Fruit fly (Drosophila melanogaster): ENCODE measurements around the gene ND-42.

ND-42 gene

DNA sequence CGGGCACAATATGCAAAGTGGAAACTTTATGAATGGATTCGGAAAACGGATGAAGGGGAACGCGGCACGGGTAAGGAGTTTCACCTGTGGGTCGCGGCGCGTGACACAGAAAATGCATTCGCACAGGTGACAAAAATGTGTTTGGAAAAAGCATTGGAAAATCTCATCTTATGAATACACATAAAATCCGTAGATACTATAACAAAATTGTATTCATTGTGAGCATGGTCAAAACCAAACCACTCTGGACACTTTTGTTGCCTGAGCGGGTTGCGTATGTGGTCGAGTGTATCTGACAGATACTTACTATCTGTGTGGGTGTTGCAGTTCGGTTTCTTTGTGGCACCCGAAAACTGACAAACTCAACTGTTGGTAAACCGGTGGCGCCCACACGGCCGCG lies 12.0 kb downstream of the ND-42 start (continued):
- TF ChIP-seq p53 (GFP tag; optimal IDR thresholded peaks at IDR 0.05) (no peak), gsb (GFP tag; IDR thresholded peaks at IDR 0.05) (no peak), Abd-B (GFP tag; optimal IDR thresholded peaks at IDR 0.05) (peak; percentile 9), CG9876 (GFP tag; optimal IDR thresholded peaks at IDR 0.05) (no peak), CG18476 (GFP tag; optimal IDR thresholded peaks at IDR 0.05) (peak; percentile 18), chinmo (GFP tag; IDR thresholded peaks at IDR 0.05; ENCODE audit: partially characterized antibody) (no peak), CG10366 (GFP tag; IDR thresholded peaks at IDR 0.05) (peak; percentile 57), CG6175 (GFP tag; IDR thresholded peaks at IDR 0.05) (no peak), inv (GFP tag; IDR thresholded peaks at IDR 0.05; ENCODE audit: partially characterized antibody) (no peak), slp2 (GFP tag; optimal IDR thresholded peaks at IDR 0.05) (no peak), HHEX (GFP tag; optimal IDR thresholded peaks at IDR 0.05) (no peak), Med (GFP tag) (peak; percentile 79), Dp (GFP tag; optimal IDR thresholded peaks at IDR 0.05) (no peak), CG32772 (GFP tag; IDR thresholded peaks at IDR 0.05) (peak; percentile 54), jing (GFP tag; optimal IDR thresholded peaks at IDR 0.05) (no peak), lbe (GFP tag; optimal IDR thresholded peaks at IDR 0.05) (no peak), dpn (GFP tag; optimal IDR thresholded peaks at IDR 0.05) (peak in 1 of 2 experiments; percentile 54), TFAM (GFP tag; optimal IDR thresholded peaks at IDR 0.05) (no peak), Antp (GFP tag; optimal IDR thresholded peaks at IDR 0.05) (peak; percentile 29), CG14441 (GFP tag; IDR thresholded peaks at IDR 0.05) (peak; percentile 51), zf30C (GFP tag; optimal IDR thresholded peaks at IDR 0.05) (no peak), Awh (GFP tag; IDR thresholded peaks at IDR 0.05) (peak; percentile 72), hkb (optimal IDR thresholded peaks at IDR 0.05) (no peak), hkb (GFP tag; IDR thresholded peaks at IDR 0.05) (peak; percentile 83), tna (GFP tag; IDR thresholded peaks at IDR 0.05; ENCODE audit: partially characterized antibody) (no peak), Adf1 (GFP tag; IDR thresholded peaks at IDR 0.05) (no peak), sd (tag; optimal IDR thresholded peaks at IDR 0.05) (no peak), Sox102F (GFP tag; optimal IDR thresholded peaks at IDR 0.05) (no peak), kay (GFP tag; optimal IDR thresholded peaks at IDR 0.05) (no peak), CG31388 (GFP tag; optimal IDR thresholded peaks at IDR 0.05) (no peak), CG9609 (GFP tag; optimal IDR thresholded peaks at IDR 0.05) (no peak), CG12391 (tag; optimal IDR thresholded peaks at IDR 0.05) (peak; percentile 61), Ets65A (GFP tag) (peak; percentile 33), CG14710 (tag; optimal IDR thresholded peaks at IDR 0.05) (peak; percentile 18), scrt (GFP tag; optimal IDR thresholded peaks at IDR 0.05) (no peak), so (GFP tag; IDR thresholded peaks at IDR 0.05) (peak; percentile 69; the same call in 1 of the 3 replicates), D19A (tag; optimal IDR thresholded peaks at IDR 0.05) (no peak), Atf6 (GFP tag; IDR thresholded peaks at IDR 0.05) (0 out of 2 replicates have a peak, but pooled peaks have one; percentile 27), CG16813 (GFP tag; IDR thresholded peaks at IDR 0.05; ENCODE audit: partially characterized antibody) (no peak), slbo (GFP tag; IDR thresholded peaks at IDR 0.05) (peak; percentile 36; the same call in 1 of the 2 replicates), CG16779 (GFP tag; IDR thresholded peaks at IDR 0.05) (no peak), CG11085 (GFP tag; IDR thresholded peaks at IDR 0.05) (0 out of 2 replicates have a peak, but pooled peaks have one; percentile 10), Eip74EF (GFP tag; optimal IDR thresholded peaks at IDR 0.05) (no peak), H15 (GFP tag; IDR thresholded peaks at IDR 0.05) (peak; percentile 60; the same call in 2 of the 3 replicates), CG13123 (GFP tag; optimal IDR thresholded peaks at IDR 0.05) (no peak), ham (GFP tag; IDR thresholded peaks at IDR 0.05) (no peak), repo (GFP tag; optimal IDR thresholded peaks at IDR 0.05) (no peak), CG12071 (GFP tag; optimal IDR thresholded peaks at IDR 0.05) (no peak), dmrt11E (tag; optimal IDR thresholded peaks at IDR 0.05) (peak; percentile 11), CG16863 (GFP tag; optimal IDR thresholded peaks at IDR 0.05) (no peak), sens-2 (GFP tag; IDR thresholded peaks at IDR 0.05) (peak; percentile 38; the same call in 1 of the 2 replicates), cad (GFP tag; optimal IDR thresholded peaks at IDR 0.05) (no peak)

Measured in whole organism, embryonic.